Fruit fly (Drosophila melanogaster) whole organism, adult: ENCODE data around the gene Aven.

Source experiments
- CG11617 ChIP-seq: fragments of 200-800 bp; sonication (Bioruptor generic); optimal IDR thresholded peaks from 2 replicates; lab custom pipeline; 2017; ENCODE audit warnings: mild to moderate bottlenecking, missing biosample characterization, missing genetic modification reagents, missing genetic modification characterization
- CG12768 ChIP-seq: fragments of 200-800 bp; sonication (Bioruptor generic); optimal IDR thresholded peaks from 2 replicates; lab custom pipeline; 2017; ENCODE audit warnings: missing biosample characterization, missing genetic modification characterization, mild to moderate bottlenecking, moderate library complexity, missing genetic modification reagents
- CG14711 ChIP-seq: fragments of 200-800 bp; sonication (Bioruptor generic); optimal IDR thresholded peaks from 2 replicates; lab custom pipeline; 2018; ENCODE audit warnings: missing biosample characterization, mild to moderate bottlenecking, missing genetic modification characterization, moderate library complexity
- CG1620 ChIP-seq: fragments of 200-800 bp; sonication (Bioruptor generic); optimal IDR thresholded peaks from 2 replicates; lab custom pipeline; 2016; ENCODE audit warnings: missing biosample characterization, missing genetic modification characterization
- CG33017 ChIP-seq: fragments of 200-800 bp; sonication (Bioruptor generic); optimal IDR thresholded peaks from 2 replicates; lab custom pipeline; 2018; ENCODE audit warnings: missing biosample characterization, mild to moderate bottlenecking, missing genetic modification characterization, moderate library complexity
- CG5204 ChIP-seq: fragments of 200-800 bp; sonication (Bioruptor generic); optimal IDR thresholded peaks from 2 replicates; lab custom pipeline; 2016; ENCODE audit warnings: missing biosample characterization, missing genetic modification characterization
- CG7045 ChIP-seq: fragments of 200-800 bp; sonication (Bioruptor generic); optimal IDR thresholded peaks from 2 replicates; lab custom pipeline; 2017; ENCODE audit warnings: missing biosample characterization, mild to moderate bottlenecking, missing genetic modification characterization
- CG7101 ChIP-seq: fragments of 200-800 bp; sonication (Bioruptor generic); optimal IDR thresholded peaks from 2 replicates; lab custom pipeline; 2018; ENCODE audit warnings: missing biosample characterization, mild to moderate bottlenecking, missing genetic modification characterization, moderate library complexity
- Clk ChIP-seq: fragments of 200-800 bp; sonication (Bioruptor generic); optimal IDR thresholded peaks from 2 replicates; lab custom pipeline; 2017; ENCODE audit warnings: missing biosample characterization, missing genetic modification characterization
- Crg-1 ChIP-seq: fragments of 200-800 bp; sonication (Bioruptor generic); optimal IDR thresholded peaks from 2 replicates; lab custom pipeline; 2016; ENCODE audit warnings: missing biosample characterization, missing genetic modification characterization
- Hr96 ChIP-seq: fragments of 200-800 bp; sonication (Bioruptor generic); optimal IDR thresholded peaks from 2 replicates; lab custom pipeline; 2016; ENCODE audit warnings: missing biosample characterization, missing genetic modification characterization
- Mnt ChIP-seq: fragments of 200-800 bp; sonication (Bioruptor generic); optimal IDR thresholded peaks from 2 replicates; lab custom pipeline; 2016; ENCODE audit warnings: missing biosample characterization, mild to moderate bottlenecking, missing genetic modification characterization
- bab1 ChIP-seq: fragments of 200-800 bp; sonication (Bioruptor generic); optimal IDR thresholded peaks from 3 replicates; lab custom pipeline; 2019; ENCODE audit warnings: missing biosample characterization, mild to moderate bottlenecking, missing genetic modification characterization, moderate library complexity
- cic ChIP-seq: fragments of 200-800 bp; sonication (Bioruptor generic); optimal IDR thresholded peaks from 2 replicates; lab custom pipeline; 2017; ENCODE audit warnings: missing biosample characterization, mild to moderate bottlenecking, missing genetic modification characterization, moderate library complexity
- cnc ChIP-seq, 2 experiments: fragments of >200 bp; optimal IDR thresholded peaks; 2 replicates each; lab custom pipeline; 2017
- kay ChIP-seq: fragments of 200-800 bp; sonication (Bioruptor generic); peaks from one replicate; lab custom pipeline; 2016; ENCODE audit warnings: missing biosample characterization, missing genetic modification characterization, borderline replicate concordance
- ovo ChIP-seq: fragments of 200-800 bp; sonication (Bioruptor generic); optimal IDR thresholded peaks from 2 replicates; lab custom pipeline; 2016; ENCODE audit warnings: missing biosample characterization, missing genetic modification characterization
- pad ChIP-seq: fragments of 200-800 bp; sonication (Bioruptor generic); optimal IDR thresholded peaks from 3 replicates; lab custom pipeline; 2017; ENCODE audit warnings: missing biosample characterization, missing genetic modification characterization, mild to moderate bottlenecking, moderate library complexity, missing genetic modification reagents
- tj ChIP-seq: fragments of 200-800 bp; sonication (Bioruptor generic); optimal IDR thresholded peaks from 3 replicates; lab custom pipeline; 2017; ENCODE audit warnings: missing biosample characterization, mild to moderate bottlenecking, missing genetic modification characterization, moderate library complexity
- toe ChIP-seq: fragments of 200-800 bp; sonication (Bioruptor generic); optimal IDR thresholded peaks from 2 replicates; lab custom pipeline; 2016; ENCODE audit warnings: missing biosample characterization, missing genetic modification characterization

Gene Aven

dm6 chrX:12672317-12673172 lies 43.1 kb upstream of the Aven start:
- TF ChIP-seq ovo (GFP tag; lab: Kevin White, UChicago) (peak; percentile 77), tj (GFP tag; lab: Kevin White, UChicago) (no peak), kay (peak; percentile 82), CG7045 (GFP tag; lab: Kevin White, UChicago) (no peak), CG5204 (GFP tag; lab: Kevin White, UChicago) (peak; percentile 24), CG7101 (peak; percentile 55), Crg-1 (GFP tag; lab: Kevin White, UChicago) (no peak)

- TF ChIP-seq CG7045 (GFP tag; lab: Kevin White, UChicago) (no peak), bab1 (GFP tag; lab: Kevin White, UChicago) (no peak), toe (no peak), Mnt (GFP tag; lab: Kevin White, UChicago) (no peak), CG5204 (GFP tag; lab: Kevin White, UChicago) (no peak), tj (GFP tag; lab: Kevin White, UChicago) (no peak), Clk (GFP tag; lab: Kevin White, UChicago) (no peak), cic (GFP tag; lab: Kevin White, UChicago) (no peak), CG12768 (GFP tag; lab: Kevin White, UChicago) (no peak), ovo (GFP tag; lab: Kevin White, UChicago) (no peak)
Measured at dm6 chrX:12670530-12671285, 41.3 kb upstream of the Aven start.

dm6 chrX:12669659-12670488 lies 40.4 kb upstream of the Aven start:
- TF ChIP-seq CG7101, result peak; percentile 59
- peak; percentile 27 for TF ChIP-seq ovo (GFP tag; lab: Kevin White, UChicago)
- no peak for TF ChIP-seq Hr96 (GFP tag; lab: Kevin White, UChicago)
- no peak for TF ChIP-seq Mnt (GFP tag; lab: Kevin White, UChicago)
- no peak for TF ChIP-seq CG12768 (GFP tag; lab: Kevin White, UChicago)
- TF ChIP-seq pad (GFP tag; lab: Kevin White, UChicago), result peak; percentile 87
- TF ChIP-seq kay, result no peak
- TF ChIP-seq cic (GFP tag; lab: Kevin White, UChicago), result no peak
- TF ChIP-seq toe, result no peak
- peak; percentile 79 for TF ChIP-seq bab1 (GFP tag; lab: Kevin White, UChicago)
- no peak for TF ChIP-seq Crg-1 (GFP tag; lab: Kevin White, UChicago)
- TF ChIP-seq CG1620 (GFP tag; lab: Kevin White, UChicago), result no peak
- TF ChIP-seq CG14711 (tag; lab: Kevin White, UChicago), result peak; percentile 45
- no peak for TF ChIP-seq CG11617 (GFP tag; lab: Kevin White, UChicago)
- no peak for TF ChIP-seq cnc (optimal IDR thresholded peaks at IDR 0.05; lab: Kevin White, UChicago)
- no peak for TF ChIP-seq Clk (GFP tag; lab: Kevin White, UChicago)
- TF ChIP-seq CG5204 (GFP tag; lab: Kevin White, UChicago), result no peak
- TF ChIP-seq CG33017 (tag; lab: Kevin White, UChicago), result no peak
- TF ChIP-seq tj (GFP tag; lab: Kevin White, UChicago), result no peak
- TF ChIP-seq CG7045 (GFP tag; lab: Kevin White, UChicago), result no peak

dm6 chrX:12668723-12669122 lies 39.3 kb upstream of the Aven start:
- TF ChIP-seq cic (GFP tag; lab: Kevin White, UChicago), result peak; percentile 19
- no peak for TF ChIP-seq tj (GFP tag; lab: Kevin White, UChicago)

dm6 chrX:12667600-12668250 lies 38.3 kb upstream of the Aven start:
- peak; percentile 9 for TF ChIP-seq pad (GFP tag; lab: Kevin White, UChicago)
- TF ChIP-seq ovo (GFP tag; lab: Kevin White, UChicago), result peak; percentile 46
- TF ChIP-seq CG33017 (tag; lab: Kevin White, UChicago), result peak; percentile 2
- no peak for TF ChIP-seq CG7045 (GFP tag; lab: Kevin White, UChicago)
- no peak for TF ChIP-seq tj (GFP tag; lab: Kevin White, UChicago)
- no peak for TF ChIP-seq cnc (optimal IDR thresholded peaks at IDR 0.05; lab: Kevin White, UChicago)
- no peak for TF ChIP-seq Hr96 (GFP tag; lab: Kevin White, UChicago)
- peak; percentile 12 for TF ChIP-seq Clk (GFP tag; lab: Kevin White, UChicago)
- TF ChIP-seq bab1 (GFP tag; lab: Kevin White, UChicago), result peak; percentile 3
- no peak for TF ChIP-seq CG1620 (GFP tag; lab: Kevin White, UChicago)
- TF ChIP-seq cic (GFP tag; lab: Kevin White, UChicago), result peak; percentile 75
- no peak for TF ChIP-seq Crg-1 (GFP tag; lab: Kevin White, UChicago)
- peak; percentile 26 for TF ChIP-seq CG7101
- TF ChIP-seq CG11617 (GFP tag; lab: Kevin White, UChicago), result peak; percentile 9
- peak; percentile 87 for TF ChIP-seq kay
- peak; percentile 27 for TF ChIP-seq CG12768 (GFP tag; lab: Kevin White, UChicago)
- no peak for TF ChIP-seq CG14711 (tag; lab: Kevin White, UChicago)
- TF ChIP-seq toe, result no peak
- peak; percentile 94 for TF ChIP-seq Mnt (GFP tag; lab: Kevin White, UChicago)
- TF ChIP-seq CG5204 (GFP tag; lab: Kevin White, UChicago), result no peak
